Worm (Caenorhabditis elegans) whole organism, L4 larva: ENCODE measurements around the gene ccch-3.

ENCODE experiments used
- T26A8.4 ChIP-seq: fragments of 200-800 bp; sonication (Bioruptor generic); IDR thresholded peaks from 2 replicates; pipeline ENCODE4 v1.3.6; 2022; ENCODE audit warnings: missing genetic modification characterization, missing compliant biosample characterization
- Y48G9A.11 ChIP-seq: fragments of 200-800 bp; sonication (Bioruptor generic); IDR thresholded peaks from 2 replicates; pipeline ENCODE4 v1.3.6; 2022; ENCODE audit warnings: missing genetic modification reagents, missing genetic modification characterization, missing compliant biosample characterization
- cey-2 ChIP-seq: sonication (generic microtip); optimal IDR thresholded peaks from 3 replicates; lab custom pipeline; 2017; ENCODE audit warnings: missing genetic modification characterization, mild to moderate bottlenecking, missing compliant biosample characterization, antibody characterized with exemption, borderline replicate concordance; ENCODE audit not compliant: insufficient read depth
- duxl-1 ChIP-seq: sonication (generic microtip); optimal IDR thresholded peaks from 2 replicates; lab custom pipeline; 2016; ENCODE audit warnings: mild to moderate bottlenecking, missing genetic modification characterization, moderate library complexity, missing compliant biosample characterization; ENCODE audit not compliant: poor library complexity
- lin-29 ChIP-seq: fragments of 200-800 bp; sonication (Bioruptor generic); IDR thresholded peaks from 2 replicates; pipeline ENCODE4 v1.3.6; 2022; ENCODE audit warnings: missing genetic modification reagents, missing genetic modification characterization, missing compliant biosample characterization
- mep-1 ChIP-seq: fragments of 150-350 bp; sonication (generic microtip); optimal IDR thresholded peaks from 3 replicates; lab custom pipeline; 2014; ENCODE audit warnings: missing biosample characterization, missing genetic modification characterization
- mes-2 ChIP-seq: sonication (generic microtip); optimal IDR thresholded peaks from 2 replicates; lab custom pipeline; 2016; ENCODE audit warnings: missing genotype, mild to moderate bottlenecking, missing genetic modification characterization, missing compliant biosample characterization; ENCODE audit not compliant: poor library complexity, severe bottlenecking
- pqm-1 ChIP-seq: sonication (generic microtip); optimal IDR thresholded peaks from 2 replicates; lab custom pipeline; 2017; ENCODE audit warnings: missing biosample characterization, missing genetic modification characterization
- tra-1 ChIP-seq: fragments of 200-800 bp; sonication (Bioruptor generic); IDR thresholded peaks from 2 replicates; pipeline ENCODE4 v1.3.6; 2022; ENCODE audit warnings: missing genetic modification reagents, missing genetic modification characterization, missing compliant biosample characterization
- ztf-11 ChIP-seq: fragments of 150-350 bp; optimal IDR thresholded peaks from 2 replicates; lab custom pipeline; 2014; ENCODE audit warnings: missing biosample characterization, missing genetic modification characterization

ce11 chrV:12629743-12630142 is 29.7 kb downstream of the ccch-3 start, which contains the start of gene F56H9.6:
- TF ChIP-seq cey-2 (tag; lab: Kevin White, UChicago): no peak
- TF ChIP-seq Y48G9A.11 (GFP tag; lab: Robert Waterston, UW): no peak
- TF ChIP-seq ztf-11 (tag; lab: Kevin White, UChicago): no peak
- no peak for TF ChIP-seq T26A8.4
- no peak for TF ChIP-seq pqm-1
- no peak for TF ChIP-seq mes-2 (tag; lab: Kevin White, UChicago)
- TF ChIP-seq mep-1 (tag; lab: Kevin White, UChicago): no peak
- TF ChIP-seq lin-29: no peak
- TF ChIP-seq duxl-1: no peak
- TF ChIP-seq tra-1 (GFP tag; lab: Robert Waterston, UW): no peak
